Fruit fly (Drosophila melanogaster): Measurements from ENCODE around the gene sgl.

- TF ChIP-seq psq (optimal IDR thresholded peaks at IDR 0.05) (no peak), usp (GFP tag; optimal IDR thresholded peaks at IDR 0.05) (no peak), EcR (GFP tag; optimal IDR thresholded peaks at IDR 0.05) (no peak), CG8478 (optimal IDR thresholded peaks at IDR 0.05) (no peak)
Measured at dm6 chr3L:7002355-7002754, 37.8 kb upstream of the sgl start.

All from whole organism.